Worm (Caenorhabditis elegans): ENCODE data around the gene K07C11.8.

DNA sequence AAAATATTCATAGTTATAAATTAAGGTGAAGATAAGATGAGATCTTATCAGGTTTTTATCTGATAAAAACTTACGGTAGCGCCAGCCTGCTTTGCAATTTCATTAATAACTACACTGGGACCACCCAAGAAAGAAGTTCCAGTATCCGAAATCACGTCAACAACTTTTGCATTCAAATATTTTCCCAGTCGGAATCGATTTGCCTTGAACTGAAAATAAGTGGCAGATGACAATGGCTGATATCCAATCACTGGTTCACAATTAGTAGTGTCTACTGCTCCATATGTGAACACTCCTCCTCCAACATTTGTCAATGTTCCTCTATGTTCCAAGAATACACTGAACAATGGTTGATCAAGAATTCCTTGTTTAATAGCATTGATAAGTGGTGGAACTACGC lies 48.5 kb upstream of the K07C11.8 start, which contains the start of gene F21F8.5:
- no peak for TF ChIP-seq pha-4 (tag; optimal IDR thresholded peaks at IDR 0.05)
- TF ChIP-seq fkh-10 (GFP tag; optimal IDR thresholded peaks at IDR 0.05) = no peak
- no peak for TF ChIP-seq ama-1 (optimal IDR thresholded peaks at IDR 0.05)
